Worm (Caenorhabditis elegans): ENCODE data around the gene T01B10.5.

- no peak for TF ChIP-seq unc-62 (GFP tag; optimal IDR thresholded peaks at IDR 0.05)
- TF ChIP-seq blmp-1 (tag; optimal IDR thresholded peaks at IDR 0.05) = no peak
- no peak for TF ChIP-seq nhr-28 (tag; optimal IDR thresholded peaks at IDR 0.05)
- no peak for TF ChIP-seq mep-1 (tag; optimal IDR thresholded peaks at IDR 0.05)
- no peak for TF ChIP-seq nhr-77 (tag; optimal IDR thresholded peaks at IDR 0.05)
- no peak for TF ChIP-seq lin-14 (GFP tag; optimal IDR thresholded peaks at IDR 0.05)
- no peak for TF ChIP-seq nhr-85 (tag)
Observed at ce11 chrX:8507576-8507975, 12.5 kb downstream of the T01B10.5 start, which contains the start of gene H03E18.1.

Data from whole organism, L1 larva.